Fruit fly (Drosophila melanogaster): ENCODE data around the gene hth.

DNA sequence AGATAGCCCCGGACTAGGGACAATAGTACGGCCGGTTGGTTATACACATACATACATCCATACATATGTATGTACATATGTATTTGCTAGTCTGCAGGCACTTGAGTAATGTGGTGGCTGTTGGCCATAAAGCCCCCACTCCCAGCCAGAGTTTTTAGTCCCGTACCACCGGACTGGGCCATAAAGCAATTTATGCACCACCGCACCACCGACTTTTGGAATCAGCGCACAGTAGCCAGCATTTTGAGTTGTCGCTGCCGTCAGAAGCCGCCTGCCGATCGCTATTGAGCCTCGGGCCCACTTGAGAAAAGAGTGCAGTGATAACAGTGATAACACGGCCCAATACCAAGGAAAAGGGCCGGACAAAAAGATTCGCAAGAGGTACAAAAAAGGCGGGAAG is 42.9 kb downstream of the hth start:
- no peak for TF ChIP-seq rn (GFP tag; IDR thresholded peaks at IDR 0.05)
- no peak for TF ChIP-seq EcR (GFP tag; optimal IDR thresholded peaks at IDR 0.05)
- TF ChIP-seq fd96Ca (GFP tag; IDR thresholded peaks at IDR 0.05) = no peak
- no peak for TF ChIP-seq CG10348 (GFP tag; IDR thresholded peaks at IDR 0.05)
- no peak for TF ChIP-seq CG17806 (tag; optimal IDR thresholded peaks at IDR 0.05)
- TF ChIP-seq CG14655 (GFP tag; optimal IDR thresholded peaks at IDR 0.05) = no peak
- no peak for TF ChIP-seq gl (tag; optimal IDR thresholded peaks at IDR 0.05)
- TF ChIP-seq CG8159 (tag; optimal IDR thresholded peaks at IDR 0.05) = no peak
- TF ChIP-seq CG9948 (tag; optimal IDR thresholded peaks at IDR 0.05) = no peak
- no peak for TF ChIP-seq CG15710 (tag; optimal IDR thresholded peaks at IDR 0.05)
- no peak for TF ChIP-seq Pif1A (GFP tag; optimal IDR thresholded peaks at IDR 0.05)
- no peak for TF ChIP-seq CG4496 (GFP tag; IDR thresholded peaks at IDR 0.05)
- TF ChIP-seq CG34367 (tag; optimal IDR thresholded peaks at IDR 0.05) = no peak

Data from whole organism, pupa.